Fruit fly (Drosophila melanogaster) whole organism, pupa: ENCODE measurements around the gene Wnt4.
A peak's percentile ranks its signal among the peaks of the same experiment; 100 is the strongest.

Source experiments
- CG10348 ChIP-seq: fragments of 200-800 bp; sonication (Bioruptor generic); IDR thresholded peaks from 2 replicates; pipeline ENCODE4 v1.3.6; 2022; ENCODE audit warnings: missing biosample characterization, missing genetic modification characterization
- CG12605 ChIP-seq: fragments of 200-800 bp; sonication (Bioruptor generic); IDR thresholded peaks from 2 replicates; pipeline ENCODE4 v1.3.6; 2022; ENCODE audit warnings: missing biosample characterization, missing genetic modification characterization
- CG13204 ChIP-seq: fragments of 200-800 bp; sonication (Bioruptor generic); optimal IDR thresholded peaks from 2 replicates; lab custom pipeline; 2018; ENCODE audit warnings: missing biosample characterization, mild to moderate bottlenecking, missing genetic modification characterization, moderate library complexity
- CG14655 ChIP-seq: fragments of 200-800 bp; sonication (Bioruptor generic); optimal IDR thresholded peaks from 3 replicates; lab custom pipeline; 2017; ENCODE audit warnings: mild to moderate bottlenecking, missing biosample characterization, missing genetic modification reagents, missing genetic modification characterization
- CG15710 ChIP-seq: fragments of 200-800 bp; sonication (Bioruptor generic); optimal IDR thresholded peaks from 2 replicates; lab custom pipeline; 2018; ENCODE audit warnings: missing biosample characterization, mild to moderate bottlenecking, missing genetic modification characterization, moderate library complexity
- CG17806 ChIP-seq: fragments of 200-800 bp; sonication (Bioruptor generic); optimal IDR thresholded peaks from 2 replicates; lab custom pipeline; 2018; ENCODE audit warnings: missing biosample characterization, mild to moderate bottlenecking, missing genetic modification characterization, moderate library complexity
- CG32121 ChIP-seq: fragments of 200-800 bp; sonication (Bioruptor generic); IDR thresholded peaks from 2 replicates; pipeline ENCODE4 v1.3.6; 2022; ENCODE audit warnings: missing biosample characterization, missing genetic modification characterization
- CG34367 ChIP-seq: fragments of 200-800 bp; sonication (Bioruptor generic); optimal IDR thresholded peaks from 2 replicates; lab custom pipeline; 2018; ENCODE audit warnings: missing biosample characterization, mild to moderate bottlenecking, missing genetic modification characterization
- CG4496 ChIP-seq: fragments of 200-800 bp; sonication (Bioruptor generic); IDR thresholded peaks from 3 replicates; pipeline ENCODE4 v1.3.6; 2022; ENCODE audit warnings: missing biosample characterization, missing genetic modification characterization
- CG8159 ChIP-seq: fragments of 200-800 bp; sonication (Bioruptor generic); optimal IDR thresholded peaks from 3 replicates; lab custom pipeline; 2018; ENCODE audit warnings: missing biosample characterization, mild to moderate bottlenecking, missing genetic modification characterization, moderate library complexity
- CG8301 ChIP-seq: fragments of 200-800 bp; sonication (Bioruptor generic); optimal IDR thresholded peaks from 2 replicates; lab custom pipeline; 2018; ENCODE audit warnings: missing biosample characterization, mild to moderate bottlenecking, missing genetic modification characterization
- CG9948 ChIP-seq: fragments of 200-800 bp; sonication (Bioruptor generic); optimal IDR thresholded peaks from 2 replicates; lab custom pipeline; 2018; ENCODE audit warnings: missing biosample characterization, mild to moderate bottlenecking, missing genetic modification characterization, moderate library complexity
- D1 ChIP-seq: fragments of 200-800 bp; sonication (Bioruptor generic); optimal IDR thresholded peaks from 2 replicates; lab custom pipeline; 2018; ENCODE audit warnings: missing biosample characterization, mild to moderate bottlenecking, missing genetic modification characterization, moderate library complexity
- EcR ChIP-seq: fragments of 200-800 bp; sonication (Bioruptor generic); optimal IDR thresholded peaks from 3 replicates; lab custom pipeline; 2019; ENCODE audit warnings: missing biosample characterization, missing genetic modification characterization, mild to moderate bottlenecking, moderate library complexity, missing genetic modification reagents
- Ets98B ChIP-seq: fragments of 200-800 bp; sonication (Bioruptor generic); IDR thresholded peaks from 2 replicates; pipeline ENCODE4 v1.3.6; 2022; ENCODE audit warnings: missing biosample characterization, missing genetic modification characterization
- Pif1A ChIP-seq: fragments of 200-800 bp; sonication (Bioruptor generic); optimal IDR thresholded peaks from 3 replicates; lab custom pipeline; 2016; ENCODE audit warnings: missing biosample characterization, missing genetic modification characterization
- Pif1B ChIP-seq: fragments of 200-800 bp; sonication (Bioruptor generic); optimal IDR thresholded peaks from 3 replicates; lab custom pipeline; 2016; ENCODE audit warnings: missing biosample characterization, missing genetic modification characterization
- Snoo ChIP-seq: fragments of 200-800 bp; sonication (Bioruptor generic); optimal IDR thresholded peaks from 3 replicates; lab custom pipeline; 2017; ENCODE audit warnings: missing biosample characterization, mild to moderate bottlenecking, missing genetic modification characterization, inconsistent platforms
- fd96Ca ChIP-seq: fragments of 200-800 bp; sonication (Bioruptor generic); IDR thresholded peaks from 3 replicates; pipeline ENCODE4 v1.3.6; 2022; ENCODE audit warnings: missing biosample characterization, missing genetic modification characterization
- gl ChIP-seq: fragments of 200-800 bp; sonication (Bioruptor generic); optimal IDR thresholded peaks from 2 replicates; lab custom pipeline; 2018; ENCODE audit warnings: missing biosample characterization, mild to moderate bottlenecking, missing genetic modification characterization
- rn ChIP-seq: fragments of 200-800 bp; sonication (Bioruptor generic); IDR thresholded peaks from 2 replicates; pipeline ENCODE4 v1.3.6; 2022; ENCODE audit warnings: missing biosample characterization, missing genetic modification characterization

The Wnt4 gene

DNA sequence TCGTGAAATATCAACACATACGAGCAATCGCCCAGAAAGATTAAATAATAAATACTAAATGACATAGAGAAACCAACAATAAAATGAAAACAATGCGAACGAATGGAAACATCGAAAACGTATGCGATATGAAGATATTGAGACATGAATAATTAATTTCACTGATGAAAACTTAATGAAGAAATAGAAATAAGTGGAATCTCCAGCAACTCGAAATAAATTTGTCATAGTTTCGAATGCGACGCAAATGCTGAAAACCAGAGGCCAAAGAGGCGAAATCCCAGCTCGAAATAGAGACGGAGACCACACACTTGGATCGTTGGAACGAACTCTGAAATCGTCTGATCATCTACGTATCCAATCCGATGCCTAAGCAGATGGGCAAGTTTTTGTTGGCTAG is 8.9 kb upstream of the Wnt4 start:
- TF ChIP-seq Pif1B (GFP tag; lab: Kevin White, UChicago) (no peak), CG12605 (GFP tag; lab: Robert Waterston, UW) (no peak), CG14655 (no peak), CG9948 (no peak), CG8159 (tag; lab: Kevin White, UChicago) (no peak), CG10348 (GFP tag; lab: Robert Waterston, UW) (no peak), CG8301 (no peak), fd96Ca (GFP tag; lab: Robert Waterston, UW) (no peak), gl (no peak)

DNA sequence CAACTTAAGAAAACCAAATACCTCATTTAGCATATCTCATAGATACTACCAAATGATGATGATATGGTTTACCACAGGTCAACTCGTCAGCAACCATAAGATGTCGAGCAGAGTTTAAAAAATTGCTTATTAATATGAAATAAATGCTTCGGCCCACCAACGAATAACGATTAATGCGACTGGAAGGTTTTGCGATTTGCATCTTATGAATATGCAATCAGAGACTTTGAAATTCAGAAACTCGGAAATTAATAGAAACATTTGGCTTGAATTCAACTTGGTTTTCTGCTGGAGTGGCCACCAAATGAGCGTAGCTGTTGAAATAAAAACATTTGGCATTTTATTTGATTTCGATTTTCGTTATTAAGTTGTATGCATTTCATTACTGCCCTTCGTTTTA is 7.8 kb upstream of the Wnt4 start:
- TF ChIP-seq CG17806 (tag; lab: Kevin White, UChicago) (no peak), CG34367 (tag; lab: Kevin White, UChicago) (no peak), D1 (tag; lab: Kevin White, UChicago) (no peak), CG13204 (GFP tag; lab: Kevin White, UChicago) (no peak), CG32121 (GFP tag; lab: Robert Waterston, UW) (no peak), gl (no peak), CG8159 (tag; lab: Kevin White, UChicago) (no peak), CG14655 (no peak), CG9948 (no peak), CG10348 (GFP tag; lab: Robert Waterston, UW) (no peak), CG12605 (GFP tag; lab: Robert Waterston, UW) (no peak), Ets98B (no peak), CG4496 (GFP tag; lab: Robert Waterston, UW) (no peak), EcR (no peak)

DNA sequence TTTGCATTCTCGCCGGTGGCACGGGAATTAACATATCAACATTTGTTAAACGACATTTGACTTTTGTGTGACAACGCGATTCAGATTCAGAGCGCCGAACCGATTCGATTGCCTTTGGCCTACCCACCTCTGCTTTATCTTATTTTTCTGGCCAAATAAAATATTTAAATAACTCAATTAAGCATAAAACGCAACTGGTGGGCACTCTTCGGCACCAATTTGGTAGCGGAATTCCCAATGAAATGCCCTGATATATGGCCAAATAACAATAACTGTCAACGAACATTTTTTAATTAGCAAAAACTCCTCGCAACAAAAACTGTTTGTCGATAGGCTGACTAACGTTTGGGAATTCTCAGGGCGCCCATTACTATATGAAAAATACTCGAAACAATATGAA is 7.2 kb upstream of the Wnt4 start:
- TF ChIP-seq Ets98B (no peak), CG17806 (tag; lab: Kevin White, UChicago) (no peak), CG32121 (GFP tag; lab: Robert Waterston, UW) (no peak), CG4496 (GFP tag; lab: Robert Waterston, UW) (no peak), CG8301 (no peak), Pif1A (GFP tag; lab: Kevin White, UChicago) (no peak), fd96Ca (GFP tag; lab: Robert Waterston, UW) (no peak), CG12605 (GFP tag; lab: Robert Waterston, UW) (no peak), CG8159 (tag; lab: Kevin White, UChicago) (no peak), CG14655 (no peak)

DNA sequence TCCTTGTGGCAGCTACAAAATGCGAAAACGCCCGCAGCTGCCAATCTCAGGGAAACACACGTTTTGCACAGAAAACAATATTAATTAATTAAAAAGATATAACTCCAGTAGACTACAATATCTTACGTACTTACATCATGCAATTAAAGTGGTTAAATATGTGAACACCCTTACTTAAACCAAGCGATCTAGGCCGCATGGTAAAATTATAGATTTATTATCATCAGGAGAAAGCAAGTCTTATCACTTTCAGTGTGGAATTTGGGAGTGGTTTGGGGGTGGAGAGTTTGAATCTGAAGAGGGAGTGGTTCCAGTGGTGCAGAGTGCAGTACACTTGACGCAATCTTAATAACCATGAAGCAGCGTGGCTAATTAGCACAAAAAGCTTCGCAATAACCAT is 5.2 kb upstream of the Wnt4 start:
- TF ChIP-seq EcR (no peak), Ets98B (no peak), Pif1B (GFP tag; lab: Kevin White, UChicago) (no peak), CG4496 (GFP tag; lab: Robert Waterston, UW) (0 out of 3 replicates have a peak, but pooled peaks have one; percentile 11), CG14655 (no peak), fd96Ca (GFP tag; lab: Robert Waterston, UW) (no peak), CG12605 (GFP tag; lab: Robert Waterston, UW) (no peak), gl (no peak), CG34367 (tag; lab: Kevin White, UChicago) (peak; percentile 12), CG15710 (tag; lab: Kevin White, UChicago) (peak; percentile 15), rn (GFP tag; lab: Robert Waterston, UW) (no peak), CG8301 (no peak), CG9948 (no peak), CG32121 (GFP tag; lab: Robert Waterston, UW) (no peak), CG17806 (tag; lab: Kevin White, UChicago) (no peak), CG8159 (tag; lab: Kevin White, UChicago) (peak; percentile 55), Snoo (tag; lab: Kevin White, UChicago) (no peak), Pif1A (GFP tag; lab: Kevin White, UChicago) (peak; percentile 19), CG10348 (GFP tag; lab: Robert Waterston, UW) (no peak), CG13204 (GFP tag; lab: Kevin White, UChicago) (no peak), D1 (tag; lab: Kevin White, UChicago) (no peak)
- TF ChIP-seq, all 21 proteins: peak for 5

DNA sequence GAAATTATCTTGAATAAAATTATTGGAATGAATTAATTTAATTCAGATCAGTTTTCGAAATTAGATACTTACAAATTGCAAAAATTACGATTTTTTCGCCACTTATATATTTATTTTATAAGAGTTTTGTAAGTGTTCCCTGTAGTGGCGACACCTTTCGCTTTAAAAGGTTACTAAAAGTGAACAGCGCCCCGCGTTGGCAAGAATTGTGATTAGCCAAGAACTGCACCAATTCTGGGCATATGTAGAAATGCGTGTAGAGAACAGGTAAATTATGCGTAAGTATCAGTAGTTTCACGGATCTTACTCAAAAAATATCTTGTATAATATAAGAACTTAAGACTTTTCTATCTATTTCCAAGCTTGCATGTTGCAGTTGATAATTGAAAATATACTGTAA is 4.5 kb upstream of the Wnt4 start:
- TF ChIP-seq CG14655, result no peak
- no peak for TF ChIP-seq CG17806 (tag; lab: Kevin White, UChicago)
- TF ChIP-seq CG10348 (GFP tag; lab: Robert Waterston, UW), result no peak
- no peak for TF ChIP-seq Ets98B
- TF ChIP-seq Snoo (tag; lab: Kevin White, UChicago), result no peak
- no peak for TF ChIP-seq CG8301
- no peak for TF ChIP-seq Pif1B (GFP tag; lab: Kevin White, UChicago)
- TF ChIP-seq CG9948, result no peak
- no peak for TF ChIP-seq CG34367 (tag; lab: Kevin White, UChicago)
- no peak for TF ChIP-seq rn (GFP tag; lab: Robert Waterston, UW)
- TF ChIP-seq CG32121 (GFP tag; lab: Robert Waterston, UW), result no peak
- TF ChIP-seq CG4496 (GFP tag; lab: Robert Waterston, UW), result no peak; the same call in 2 of the 3 replicates
- no peak for TF ChIP-seq gl
- TF ChIP-seq CG12605 (GFP tag; lab: Robert Waterston, UW), result no peak

DNA sequence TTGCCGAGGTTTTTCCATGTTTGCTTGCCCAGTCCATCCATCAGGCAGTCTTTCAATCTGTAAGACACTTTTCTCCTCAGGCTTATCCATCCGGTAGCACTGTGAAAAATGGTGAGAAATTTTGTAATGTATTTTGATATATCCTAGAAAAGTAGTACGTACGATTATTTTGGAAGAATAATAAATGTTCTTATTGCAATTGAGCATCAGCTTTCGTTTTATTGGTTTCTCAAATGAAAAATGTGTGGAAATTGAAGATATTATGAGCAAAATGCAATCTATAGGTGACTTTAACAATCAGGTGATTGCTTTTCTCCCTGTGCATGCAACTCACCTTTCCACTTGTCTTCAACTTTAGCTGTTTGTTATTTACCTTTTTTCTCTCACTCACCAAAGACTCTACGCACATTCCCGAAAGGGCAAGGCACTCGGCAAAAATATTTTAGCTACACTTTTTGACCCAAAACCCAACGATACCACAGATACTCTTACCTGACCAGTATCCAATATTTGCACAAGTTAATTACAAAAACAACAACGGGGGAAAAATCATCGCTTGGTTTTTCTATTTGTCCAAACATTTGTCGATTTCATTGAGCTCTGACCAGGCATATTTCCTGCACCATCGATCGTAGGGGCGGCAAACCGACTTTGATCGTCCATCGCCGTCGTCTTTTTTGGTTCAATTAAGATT is 738 bp upstream of the Wnt4 start:
- peak; percentile 41 for TF ChIP-seq CG8301
- 0 out of 2 replicates have a peak, but pooled peaks have one; percentile 7 for TF ChIP-seq Ets98B
- TF ChIP-seq CG10348 (GFP tag; lab: Robert Waterston, UW), result no peak
- TF ChIP-seq CG15710 (tag; lab: Kevin White, UChicago), result no peak
- TF ChIP-seq CG14655, result peak; percentile 45
- TF ChIP-seq, all 21 proteins: peak for 3
